Fruit fly (Drosophila melanogaster) Kc167 (cell line): ENCODE data around the gene Oatp26F.

Experiments used
- h ChIP-seq: fragments of >200 bp; optimal IDR thresholded peaks from 3 replicates; lab custom pipeline; 2018; ENCODE audit warnings: missing external identifiers
- psq ChIP-seq: fragments of >200 bp; optimal IDR thresholded peaks from 2 replicates; lab custom pipeline; 2017; ENCODE audit warnings: missing external identifiers

DNA sequence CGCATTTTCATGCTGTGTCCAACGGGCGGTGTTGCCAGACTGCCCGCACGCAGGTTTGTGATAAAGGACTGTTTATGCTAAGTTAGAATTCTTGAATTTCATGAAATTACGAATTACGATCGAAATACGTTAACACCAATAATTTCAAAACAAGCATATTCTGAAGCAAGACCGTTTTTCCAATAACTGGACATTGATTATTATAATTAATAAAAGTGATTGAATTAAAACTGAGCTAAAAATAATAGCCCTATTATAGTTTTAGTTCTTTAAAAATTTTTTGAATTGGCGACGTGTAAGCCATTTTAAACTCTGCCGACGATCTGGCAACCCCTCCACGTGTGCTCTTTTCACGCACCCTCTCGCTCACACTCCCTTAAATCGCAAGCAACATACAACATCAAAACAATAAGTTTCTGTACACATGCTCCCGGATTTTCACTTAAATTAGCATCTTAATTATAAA is 16.0 kb upstream of the Oatp26F start:
- TF ChIP-seq psq (lab: Kevin White, UChicago) (no peak), h (no peak)
